Fruit fly (Drosophila melanogaster) whole organism, embryonic: ENCODE results near the gene CG17234.

Experiments
- C15 ChIP-seq: fragments of 200-800 bp; sonication (Bioruptor generic); IDR thresholded peaks from 3 replicates; pipeline ENCODE4 v1.3.6; 2022; ENCODE audit warnings: missing biosample characterization, missing genetic modification characterization
- CG10959 ChIP-seq: fragments of 200-800 bp; sonication (Bioruptor generic); IDR thresholded peaks from 2 replicates; pipeline ENCODE4 v1.3.6; 2022; ENCODE audit warnings: missing biosample characterization, missing genetic modification characterization
- CG12071 ChIP-seq: fragments of 200-800 bp; sonication (Bioruptor generic); optimal IDR thresholded peaks from 3 replicates; lab custom pipeline; 2018; ENCODE audit warnings: missing biosample characterization, mild to moderate bottlenecking, missing genetic modification characterization
- CG14050 ChIP-seq: fragments of 200-800 bp; sonication (Bioruptor generic); IDR thresholded peaks from 3 replicates; pipeline ENCODE4 v1.3.6; 2022; ENCODE audit warnings: missing biosample characterization, missing genetic modification characterization
- CG14710 ChIP-seq: fragments of 200-800 bp; sonication (Bioruptor generic); optimal IDR thresholded peaks from 3 replicates; lab custom pipeline; 2019; ENCODE audit warnings: missing biosample characterization, mild to moderate bottlenecking, missing genetic modification characterization, moderate library complexity
- CG18764 ChIP-seq: fragments of 200-800 bp; sonication (Bioruptor generic); optimal IDR thresholded peaks from 3 replicates; lab custom pipeline; 2016; ENCODE audit warnings: missing biosample characterization, missing genetic modification characterization
- CG2712 ChIP-seq: fragments of 200-800 bp; optimal IDR thresholded peaks from 3 replicates; lab custom pipeline; 2019; ENCODE audit warnings: missing biosample characterization, mild to moderate bottlenecking, missing genetic modification characterization, moderate library complexity
- CG31365 ChIP-seq: fragments of 200-800 bp; sonication (Bioruptor generic); optimal IDR thresholded peaks from 2 replicates; lab custom pipeline; 2018; ENCODE audit warnings: missing biosample characterization, mild to moderate bottlenecking, missing genetic modification characterization
- CG32772 ChIP-seq: fragments of 200-800 bp; sonication (Bioruptor generic); IDR thresholded peaks from 2 replicates; pipeline ENCODE4 v1.3.6; 2022; ENCODE audit warnings: missing biosample characterization, missing genetic modification characterization
- CG34422 ChIP-seq: fragments of 200-800 bp; sonication (Bioruptor generic); IDR thresholded peaks from 3 replicates; pipeline ENCODE4 v1.3.6; 2022; ENCODE audit warnings: missing biosample characterization, missing genetic modification characterization
- CG42726 ChIP-seq: fragments of 200-800 bp; sonication (Bioruptor generic); IDR thresholded peaks from 2 replicates; pipeline ENCODE4 v1.3.6; 2022; ENCODE audit warnings: missing biosample characterization, missing genetic modification characterization; ENCODE audit not compliant: partially characterized antibody
- CG43689 ChIP-seq: fragments of 200-800 bp; sonication (Bioruptor generic); IDR thresholded peaks from 2 replicates; pipeline ENCODE4 v1.3.6; 2022; ENCODE audit warnings: missing biosample characterization, missing genetic modification characterization
- CG6791 ChIP-seq: fragments of 200-800 bp; sonication (Bioruptor generic); IDR thresholded peaks from 3 replicates; pipeline ENCODE4 v1.3.6; 2022; ENCODE audit warnings: missing biosample characterization, missing genetic modification characterization; ENCODE audit not compliant: partially characterized antibody
- CG7987 ChIP-seq: fragments of 200-800 bp; sonication (Bioruptor generic); optimal IDR thresholded peaks from 2 replicates; lab custom pipeline; 2018; ENCODE audit warnings: missing biosample characterization, mild to moderate bottlenecking, missing genetic modification characterization, moderate library complexity
- Camta ChIP-seq: fragments of 200-800 bp; sonication (Bioruptor generic); optimal IDR thresholded peaks from 2 replicates; lab custom pipeline; 2016; ENCODE audit warnings: missing biosample characterization, missing genetic modification characterization
- D ChIP-seq, 2 experiments: fragments of 200-800 bp in 1 of 2; fragments of >200 bp in 1 of 2; sonication (Bioruptor generic) in 1 of 2; optimal IDR thresholded peaks; 2 replicates in 1 of 2; 3 replicates in 1 of 2; lab custom pipeline; 2017; ENCODE audit warnings: mild to moderate bottlenecking in 1 of 2, missing biosample characterization in 1 of 2, missing genetic modification characterization in 1 of 2, missing genetic modification reagents in 1 of 2
- D19A ChIP-seq: fragments of 200-800 bp; optimal IDR thresholded peaks from 3 replicates; lab custom pipeline; 2019; ENCODE audit warnings: missing biosample characterization, mild to moderate bottlenecking, missing genetic modification characterization, moderate library complexity
- Dp ChIP-seq: fragments of 200-800 bp; sonication (Bioruptor generic); optimal IDR thresholded peaks from 2 replicates; lab custom pipeline; 2018; ENCODE audit warnings: missing biosample characterization, mild to moderate bottlenecking, missing genetic modification characterization, moderate library complexity
- Elba2 ChIP-seq: fragments of 200-800 bp; sonication (Bioruptor generic); optimal IDR thresholded peaks from 3 replicates; lab custom pipeline; 2016; ENCODE audit warnings: missing biosample characterization, missing genetic modification characterization
- Fer3 ChIP-seq: fragments of 200-800 bp; sonication (Bioruptor generic); optimal IDR thresholded peaks from 2 replicates; lab custom pipeline; 2018; ENCODE audit warnings: missing biosample characterization, mild to moderate bottlenecking, missing genetic modification characterization, moderate library complexity
- HHEX ChIP-seq: fragments of 200-800 bp; sonication (Bioruptor generic); optimal IDR thresholded peaks from 3 replicates; lab custom pipeline; 2017; ENCODE audit warnings: missing biosample characterization, mild to moderate bottlenecking, missing genetic modification characterization, missing genetic modification reagents
- Lim3 ChIP-seq: fragments of 200-800 bp; sonication (Bioruptor generic); IDR thresholded peaks from 2 replicates; pipeline ENCODE4 v1.3.6; 2022; ENCODE audit warnings: missing biosample characterization, missing genetic modification characterization
- MESR4 ChIP-seq: fragments of 200-800 bp; sonication (Bioruptor generic); optimal IDR thresholded peaks from 2 replicates; lab custom pipeline; 2018; ENCODE audit warnings: missing biosample characterization, mild to moderate bottlenecking, missing genetic modification characterization, moderate library complexity
- Myb ChIP-seq: fragments of 200-800 bp; sonication (Bioruptor generic); optimal IDR thresholded peaks from 2 replicates; lab custom pipeline; 2016; ENCODE audit warnings: missing biosample characterization, missing genetic modification characterization
- NC2β ChIP-seq: fragments of 200-800 bp; sonication (Bioruptor generic); optimal IDR thresholded peaks from 2 replicates; lab custom pipeline; 2016; ENCODE audit warnings: missing biosample characterization, missing genetic modification characterization
- NFAT ChIP-seq: fragments of 200-800 bp; sonication (Bioruptor generic); IDR thresholded peaks from 2 replicates; pipeline ENCODE4 v1.3.6; 2022; ENCODE audit warnings: missing biosample characterization, missing genetic modification characterization
- Neu2 ChIP-seq: fragments of 200-800 bp; sonication (Bioruptor generic); optimal IDR thresholded peaks from 3 replicates; lab custom pipeline; 2016; ENCODE audit warnings: missing biosample characterization, missing genetic modification characterization, borderline replicate concordance
- Nf-YC ChIP-seq: fragments of 200-800 bp; optimal IDR thresholded peaks from 3 replicates; lab custom pipeline; 2019; ENCODE audit warnings: missing biosample characterization, mild to moderate bottlenecking, missing genetic modification characterization, moderate library complexity
- Pdp1 ChIP-seq, 2 experiments: fragments of 200-800 bp; sonication (Bioruptor generic); optimal IDR thresholded peaks; 3 replicates each; lab custom pipeline; 2016; ENCODE audit warnings: missing biosample characterization in 2 of 2, missing genetic modification characterization in 2 of 2, mild to moderate bottlenecking in 1 of 2, moderate library complexity in 1 of 2
- Sry-δ ChIP-seq: fragments of 200-800 bp; sonication (Bioruptor generic); optimal IDR thresholded peaks from 2 replicates; lab custom pipeline; 2016; ENCODE audit warnings: missing biosample characterization, missing genetic modification characterization
- ara ChIP-seq: fragments of 200-800 bp; sonication (Bioruptor generic); IDR thresholded peaks from 2 replicates; pipeline ENCODE4 v1.3.6; 2022; ENCODE audit warnings: missing biosample characterization, missing genetic modification characterization
- bbx ChIP-seq: fragments of 200-800 bp; sonication (Bioruptor generic); IDR thresholded peaks from 2 replicates; pipeline ENCODE4 v1.3.6; 2022; ENCODE audit warnings: missing biosample characterization, missing genetic modification characterization; ENCODE audit not compliant: partially characterized antibody
- chn ChIP-seq: fragments of 200-800 bp; sonication (Bioruptor generic); optimal IDR thresholded peaks from 2 replicates; lab custom pipeline; 2016; ENCODE audit warnings: missing biosample characterization, missing genetic modification characterization
- crp ChIP-seq, 2 experiments: fragments of 200-800 bp; sonication (Bioruptor generic); optimal IDR thresholded peaks; 2 replicates in 1 of 2; 3 replicates in 1 of 2; lab custom pipeline; 2017; ENCODE audit warnings: missing biosample characterization in 2 of 2, missing genetic modification characterization in 2 of 2, mild to moderate bottlenecking in 1 of 2, moderate library complexity in 1 of 2
- danr ChIP-seq: fragments of 200-800 bp; sonication (Bioruptor generic); IDR thresholded peaks from 2 replicates; pipeline ENCODE4 v1.3.6; 2022; ENCODE audit warnings: missing biosample characterization, missing genetic modification characterization
- dimm ChIP-seq: fragments of 200-800 bp; sonication (Bioruptor generic); IDR thresholded peaks from 2 replicates; pipeline ENCODE4 v1.3.6; 2022; ENCODE audit warnings: missing biosample characterization, missing genetic modification characterization
- dpn ChIP-seq, 2 experiments: fragments of 200-800 bp; sonication (Bioruptor generic); optimal IDR thresholded peaks; 3 replicates each; lab custom pipeline; 2016; ENCODE audit warnings: missing biosample characterization in 2 of 2, missing genetic modification characterization in 2 of 2
- esg ChIP-seq: fragments of 200-800 bp; sonication (Bioruptor generic); conservative IDR thresholded peaks from 2 replicates; pipeline ENCODE4 v1.3.6; 2022; ENCODE audit warnings: missing biosample characterization, missing genetic modification characterization
- fd64A ChIP-seq: fragments of 200-800 bp; sonication (Bioruptor generic); optimal IDR thresholded peaks from 3 replicates; lab custom pipeline; 2018; ENCODE audit warnings: missing biosample characterization, mild to moderate bottlenecking, missing genetic modification characterization
- gsb-n ChIP-seq: fragments of 200-800 bp; sonication (Bioruptor generic); optimal IDR thresholded peaks from 3 replicates; lab custom pipeline; 2018; ENCODE audit warnings: missing biosample characterization, mild to moderate bottlenecking, missing genetic modification characterization
- hbn ChIP-seq: fragments of 200-800 bp; sonication (Bioruptor generic); IDR thresholded peaks from 2 replicates; pipeline ENCODE4 v1.3.6; 2022; ENCODE audit warnings: missing biosample characterization, missing genetic modification characterization; ENCODE audit not compliant: partially characterized antibody
- kay ChIP-seq: fragments of 200-800 bp; sonication (Bioruptor generic); optimal IDR thresholded peaks from 2 replicates; lab custom pipeline; 2016; ENCODE audit warnings: missing biosample characterization, missing genetic modification characterization
- knrl ChIP-seq: fragments of 200-800 bp; sonication (Bioruptor generic); IDR thresholded peaks from 3 replicates; pipeline ENCODE4 v1.3.6; 2022; ENCODE audit warnings: missing biosample characterization, missing genetic modification characterization; ENCODE audit not compliant: partially characterized antibody
- lab ChIP-seq: fragments of 200-800 bp; sonication (Bioruptor generic); optimal IDR thresholded peaks from 3 replicates; lab custom pipeline; 2017; ENCODE audit warnings: missing biosample characterization, missing genetic modification characterization, mild to moderate bottlenecking, moderate library complexity, missing genetic modification reagents
- mam ChIP-seq: fragments of 200-800 bp; sonication (Bioruptor generic); optimal IDR thresholded peaks from 3 replicates; lab custom pipeline; 2016; ENCODE audit warnings: missing biosample characterization, missing genetic modification characterization
- mirr ChIP-seq: fragments of 200-800 bp; sonication (Bioruptor generic); optimal IDR thresholded peaks from 3 replicates; lab custom pipeline; 2018; ENCODE audit warnings: missing biosample characterization, mild to moderate bottlenecking, missing genetic modification characterization
- pros ChIP-seq: fragments of 200-800 bp; sonication (Bioruptor generic); optimal IDR thresholded peaks from 3 replicates; lab custom pipeline; 2019; ENCODE audit warnings: missing biosample characterization, mild to moderate bottlenecking, missing genetic modification characterization, moderate library complexity
- tup ChIP-seq: fragments of 200-800 bp; sonication (Bioruptor generic); optimal IDR thresholded peaks from 2 replicates; lab custom pipeline; 2016; ENCODE audit warnings: missing biosample characterization, mild to moderate bottlenecking, missing genetic modification characterization, moderate library complexity
- twi ChIP-seq: fragments of 200-800 bp; optimal IDR thresholded peaks from 2 replicates; lab custom pipeline; 2019; ENCODE audit warnings: missing biosample characterization, mild to moderate bottlenecking, missing genetic modification characterization, moderate library complexity
- vvl ChIP-seq: fragments of 200-800 bp; sonication (Bioruptor generic); IDR thresholded peaks from 2 replicates; pipeline ENCODE4 v1.3.6; 2022; ENCODE audit warnings: missing biosample characterization, missing genetic modification characterization

The CG17234 gene

dm6 chr2L:2214004-2214403 is 38.8 kb upstream of the CG17234 start, which contains the start of the genes Uch and CG34174 (continued):
- TF ChIP-seq CG42726 (GFP tag; lab: Robert Waterston, UW) = no peak
- no peak for TF ChIP-seq esg (GFP tag; lab: Robert Waterston, UW)
- no peak for TF ChIP-seq CG43689 (GFP tag; lab: Robert Waterston, UW)
- no peak for TF ChIP-seq CG14050 (GFP tag; lab: Robert Waterston, UW)
- TF ChIP-seq mirr (GFP tag; lab: Kevin White, UChicago) = no peak
- no peak for TF ChIP-seq HHEX
- no peak for TF ChIP-seq gsb-n
- no peak for TF ChIP-seq CG12071
- TF ChIP-seq CG6791 = peak; percentile 65
- no peak for TF ChIP-seq ara
- TF ChIP-seq CG14710 (tag; lab: Kevin White, UChicago) = peak; percentile 100
- peak; percentile 80 for TF ChIP-seq knrl (GFP tag; lab: Robert Waterston, UW)
- peak; percentile 27 for TF ChIP-seq Nf-YC
- no peak for TF ChIP-seq tup (GFP tag; lab: Kevin White, UChicago)
- no peak for TF ChIP-seq twi (tag; lab: Kevin White, UChicago)
- TF ChIP-seq dimm (GFP tag; lab: Robert Waterston, UW) = no peak
- no peak for TF ChIP-seq CG10959
- TF ChIP-seq fd64A (GFP tag; lab: Kevin White, UChicago) = no peak
- peak in 1 of 2 experiments; percentile 39 for TF ChIP-seq crp (GFP tag; optimal IDR thresholded peaks at IDR 0.05; lab: Kevin White, UChicago)
- peak; percentile 47 for TF ChIP-seq bbx (GFP tag; lab: Robert Waterston, UW)
- TF ChIP-seq CG31365 (tag; lab: Kevin White, UChicago) = no peak
- peak; percentile 70 for TF ChIP-seq Sry-δ (GFP tag; lab: Kevin White, UChicago)
- no peak for TF ChIP-seq chn (GFP tag; lab: Kevin White, UChicago)
- no peak for TF ChIP-seq CG7987 (GFP tag; lab: Kevin White, UChicago)
- TF ChIP-seq mam = peak; percentile 0
- TF ChIP-seq Camta (GFP tag; lab: Kevin White, UChicago) = no peak
- TF ChIP-seq C15 (GFP tag; lab: Robert Waterston, UW) = no peak
- peak in 1 of 2 experiments; percentile 31 for TF ChIP-seq dpn (GFP tag; optimal IDR thresholded peaks at IDR 0.05; lab: Kevin White, UChicago)
- TF ChIP-seq D (optimal IDR thresholded peaks at IDR 0.05; lab: Kevin White, UChicago) = no peak
- no peak for TF ChIP-seq D (GFP tag; optimal IDR thresholded peaks at IDR 0.05; lab: Kevin White, UChicago)
- no peak for TF ChIP-seq NFAT (GFP tag; lab: Robert Waterston, UW)
- no peak for TF ChIP-seq kay (GFP tag; lab: Kevin White, UChicago)
- no peak for TF ChIP-seq vvl
- TF ChIP-seq Myb (GFP tag; lab: Kevin White, UChicago) = peak; percentile 53
- peak; percentile 23 for TF ChIP-seq CG2712
- TF ChIP-seq CG18764 (GFP tag; lab: Kevin White, UChicago) = no peak
- no peak for TF ChIP-seq danr (GFP tag; lab: Robert Waterston, UW)
- TF ChIP-seq Fer3 (tag; lab: Kevin White, UChicago) = no peak
- TF ChIP-seq Neu2 = no peak
- no peak for TF ChIP-seq D19A
- TF ChIP-seq NC2β (GFP tag; lab: Kevin White, UChicago) = no peak
- no peak for TF ChIP-seq Lim3 (GFP tag; lab: Robert Waterston, UW)
- TF ChIP-seq pros (GFP tag; lab: Kevin White, UChicago) = no peak
- TF ChIP-seq MESR4 = no peak
- peak; percentile 50 for TF ChIP-seq Dp (GFP tag; lab: Kevin White, UChicago)
- TF ChIP-seq CG32772 (GFP tag; lab: Robert Waterston, UW) = no peak
- no peak for TF ChIP-seq lab (GFP tag; lab: Kevin White, UChicago)
- TF ChIP-seq Elba2 (GFP tag; lab: Kevin White, UChicago) = no peak
- peak; percentile 68 for TF ChIP-seq hbn (GFP tag; lab: Robert Waterston, UW)
- peak; percentile 55; the same call in 1 of the 3 replicates for TF ChIP-seq CG34422
- TF ChIP-seq Pdp1 (GFP tag; optimal IDR thresholded peaks at IDR 0.05; lab: Kevin White, UChicago) = no peak
